Fruit fly (Drosophila melanogaster): ENCODE data around the gene Cht11.
A peak's percentile ranks its signal among the peaks of the same experiment; 100 is the strongest.

dm6 chrX:6803312-6803794 is 46.0 kb downstream of the Cht11 start, which contains the start of the genes C3G and pod1:
- TF ChIP-seq CG12768 (GFP tag; optimal IDR thresholded peaks at IDR 0.05) (no peak), ovo (GFP tag; optimal IDR thresholded peaks at IDR 0.05) (peak; percentile 67), CG5204 (GFP tag; optimal IDR thresholded peaks at IDR 0.05) (peak; percentile 13), Mnt (GFP tag; optimal IDR thresholded peaks at IDR 0.05) (peak; percentile 71), CG7045 (GFP tag; optimal IDR thresholded peaks at IDR 0.05) (no peak), CG7101 (tag; optimal IDR thresholded peaks at IDR 0.05) (peak; percentile 30), Crg-1 (GFP tag; optimal IDR thresholded peaks at IDR 0.05) (peak; percentile 17), cnc (optimal IDR thresholded peaks at IDR 0.05) (no peak), CG1620 (GFP tag; optimal IDR thresholded peaks at IDR 0.05) (peak; percentile 79), tj (GFP tag; optimal IDR thresholded peaks at IDR 0.05) (peak; percentile 24)

Measured in whole organism, adult.